Fruit fly (Drosophila melanogaster): Measurements from ENCODE around the gene Nf-YB.

- TF ChIP-seq Sin3A (optimal IDR thresholded peaks at IDR 0.05) (no peak), psq (optimal IDR thresholded peaks at IDR 0.05) (no peak), h (optimal IDR thresholded peaks at IDR 0.05) (no peak), Myc (optimal IDR thresholded peaks at IDR 0.05) (no peak)
Observed at dm6 chr2L:19700868-19701267, 35.0 kb upstream of the Nf-YB start, which contains the start of gene scw.

Measured in Kc167 (cell line).